Worm (Caenorhabditis elegans): Measurements from ENCODE around the gene T19C3.3.

Gene T19C3.3

DNA sequence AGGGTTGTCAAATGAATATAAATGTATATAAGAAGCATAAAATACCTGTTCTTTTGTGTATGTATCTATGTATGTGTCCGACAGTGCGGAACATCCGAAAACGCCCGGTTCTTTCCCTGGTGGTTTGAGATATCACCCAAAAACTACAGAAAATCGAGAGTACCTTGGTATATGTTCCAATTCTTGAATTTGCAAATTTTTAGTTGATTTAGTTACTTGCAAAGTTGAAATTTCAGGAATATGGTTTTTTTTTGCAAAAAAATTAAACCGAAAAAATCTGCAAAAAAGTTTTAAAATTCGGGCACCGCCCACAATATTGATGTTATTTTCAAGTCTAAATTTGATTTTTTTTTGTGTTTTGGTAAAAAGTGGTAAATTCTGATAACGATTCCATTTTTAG lies 3.1 kb upstream of the T19C3.3 start, which contains the start of gene T19C3.2:
TSS of gene T19C3.2 (minus strand) at position 101 of the 400 bp plus-strand sequence.
- TF ChIP-seq nhr-84 (tag; optimal IDR thresholded peaks at IDR 0.05) (no peak), efl-1 (optimal IDR thresholded peaks at IDR 0.05) (no peak), efl-1 (GFP tag; optimal IDR thresholded peaks at IDR 0.05 in 1 of 2) (no peak), ces-1 (GFP tag; optimal IDR thresholded peaks at IDR 0.05) (no peak), ceh-63 (GFP tag; optimal IDR thresholded peaks at IDR 0.05) (no peak), nhr-76 (tag; optimal IDR thresholded peaks at IDR 0.05) (no peak), dsc-1 (tag; optimal IDR thresholded peaks at IDR 0.05) (no peak), snu-23 (GFP tag; optimal IDR thresholded peaks at IDR 0.05) (no peak), sptf-1 (tag; optimal IDR thresholded peaks at IDR 0.05) (no peak), lir-3 (tag; optimal IDR thresholded peaks at IDR 0.05; ENCODE audit: poor library complexity) (no peak), egl-13 (tag; optimal IDR thresholded peaks at IDR 0.05) (no peak), tbx-2 (tag; optimal IDR thresholded peaks at IDR 0.05) (no peak), pqm-1 (tag; optimal IDR thresholded peaks at IDR 0.05) (no peak), ets-5 (GFP tag; IDR thresholded peaks at IDR 0.05) (no peak), C16A3.4 (tag; optimal IDR thresholded peaks at IDR 0.05) (no peak), ceh-90 (tag; optimal IDR thresholded peaks at IDR 0.05) (no peak), tlp-1 (tag; optimal IDR thresholded peaks at IDR 0.05) (no peak)

DNA sequence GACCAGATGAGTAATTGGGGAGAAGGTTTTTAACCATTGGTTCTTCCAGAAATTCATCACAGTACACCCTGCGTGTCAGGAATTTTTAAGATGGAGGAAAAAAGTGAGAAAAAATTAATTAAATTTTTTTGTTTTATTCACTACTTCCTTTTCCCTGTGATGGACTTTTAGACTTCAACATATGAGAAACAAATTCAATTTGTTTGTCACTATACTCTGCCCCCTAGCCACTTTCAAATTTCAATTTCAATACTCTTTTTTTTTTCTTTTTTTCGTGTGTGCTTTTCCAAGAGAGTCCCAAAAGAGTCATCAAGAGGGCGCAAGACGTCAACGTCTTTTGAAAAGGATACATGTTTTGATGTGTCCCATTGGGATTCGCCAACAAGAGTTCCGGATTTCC lies 1.6 kb downstream of the T19C3.3 start:
- TF ChIP-seq Y116A8C.19 (tag; optimal IDR thresholded peaks at IDR 0.05; ENCODE audit: borderline replicate concordance), result no peak
- no peak for TF ChIP-seq aha-1 (tag; optimal IDR thresholded peaks at IDR 0.05)
- no peak for TF ChIP-seq nhr-20 (tag; optimal IDR thresholded peaks at IDR 0.05)
- TF ChIP-seq ceh-63 (GFP tag; optimal IDR thresholded peaks at IDR 0.05), result no peak
- TF ChIP-seq nhr-85 (tag), result peak; percentile 55
- TF ChIP-seq C34B4.2 (tag; optimal IDR thresholded peaks at IDR 0.05), result no peak
- TF ChIP-seq fkh-4 (tag; optimal IDR thresholded peaks at IDR 0.05; ENCODE audit: borderline replicate concordance), result no peak
- TF ChIP-seq ets-5 (GFP tag; IDR thresholded peaks at IDR 0.05), result no peak
- no peak for TF ChIP-seq efl-1 (optimal IDR thresholded peaks at IDR 0.05)
- TF ChIP-seq efl-1 (GFP tag; optimal IDR thresholded peaks at IDR 0.05 in 1 of 2), result peak in 1 of 2 experiments; percentile 2
- TF ChIP-seq nhr-19 (GFP tag; conservative IDR thresholded peaks at IDR 0.05), result no peak
- no peak for TF ChIP-seq ama-1 (optimal IDR thresholded peaks at IDR 0.05)
- peak; percentile 21 for TF ChIP-seq ces-1 (GFP tag; optimal IDR thresholded peaks at IDR 0.05)
- no peak for TF ChIP-seq lin-15B (tag; optimal IDR thresholded peaks at IDR 0.05)
- TF ChIP-seq snu-23 (GFP tag; optimal IDR thresholded peaks at IDR 0.05), result no peak
- TF ChIP-seq nhr-47 (tag; optimal IDR thresholded peaks at IDR 0.05), result no peak
- TF ChIP-seq lin-14 (GFP tag; optimal IDR thresholded peaks at IDR 0.05), result peak; percentile 57
- no peak for TF ChIP-seq aly-2 (tag; optimal IDR thresholded peaks at IDR 0.05)

DNA sequence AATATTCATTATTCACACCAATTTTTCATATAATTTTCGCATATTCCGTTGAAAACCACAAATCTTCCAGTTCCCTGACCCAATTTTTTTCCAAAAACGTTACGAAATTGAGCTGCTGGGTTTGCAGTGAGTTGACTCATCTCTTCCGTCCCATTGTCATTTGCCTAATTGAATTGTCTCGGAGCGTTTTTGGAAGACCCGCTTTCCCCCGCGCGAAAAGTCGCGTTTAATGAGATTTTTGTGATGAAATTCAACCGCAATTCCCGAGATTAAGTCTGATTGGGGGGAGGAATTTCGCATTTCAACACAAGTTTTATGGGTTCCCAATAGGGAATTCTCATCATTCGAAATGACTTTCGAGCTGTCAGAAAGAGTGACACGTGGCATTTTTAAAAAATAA lies 2.4 kb downstream of the T19C3.3 start:
- TF ChIP-seq nhr-47 (tag; optimal IDR thresholded peaks at IDR 0.05) (no peak), lin-14 (GFP tag; optimal IDR thresholded peaks at IDR 0.05) (peak; percentile 53)

DNA sequence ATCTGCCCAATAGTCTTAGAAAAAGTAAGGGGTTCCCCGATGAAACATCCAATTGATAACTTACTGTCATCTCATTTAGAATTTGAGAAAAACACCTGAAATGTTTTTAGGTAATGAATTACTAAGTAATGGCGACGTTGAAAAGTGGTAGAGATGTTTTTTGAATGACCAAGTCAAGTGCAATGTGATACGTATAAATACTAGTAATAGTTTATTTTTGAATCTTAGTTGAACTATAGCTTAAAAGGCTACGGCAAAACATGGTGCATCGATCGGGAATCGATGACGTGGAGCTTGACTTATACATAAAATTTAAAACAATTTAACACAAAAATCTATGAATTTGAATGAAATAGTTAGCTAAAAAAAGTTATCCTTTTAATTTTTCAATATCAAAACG lies 4.8 kb downstream of the T19C3.3 start, which contains the start of gene best-17:
TSS of gene best-17 (minus strand) at position 101 of the 400 bp plus-strand sequence.
- TF ChIP-seq sup-37 (GFP tag; optimal IDR thresholded peaks at IDR 0.05) (no peak), blmp-1 (tag; optimal IDR thresholded peaks at IDR 0.05) (no peak), lir-3 (tag; optimal IDR thresholded peaks at IDR 0.05; ENCODE audit: poor library complexity) (no peak), unc-30 (tag; optimal IDR thresholded peaks at IDR 0.05) (no peak), irx-1 (tag; optimal IDR thresholded peaks at IDR 0.05) (no peak), lin-15B (tag; optimal IDR thresholded peaks at IDR 0.05) (no peak), elt-3 (tag; optimal IDR thresholded peaks at IDR 0.05) (no peak), lin-35 (GFP tag; optimal IDR thresholded peaks at IDR 0.05) (no peak)

DNA sequence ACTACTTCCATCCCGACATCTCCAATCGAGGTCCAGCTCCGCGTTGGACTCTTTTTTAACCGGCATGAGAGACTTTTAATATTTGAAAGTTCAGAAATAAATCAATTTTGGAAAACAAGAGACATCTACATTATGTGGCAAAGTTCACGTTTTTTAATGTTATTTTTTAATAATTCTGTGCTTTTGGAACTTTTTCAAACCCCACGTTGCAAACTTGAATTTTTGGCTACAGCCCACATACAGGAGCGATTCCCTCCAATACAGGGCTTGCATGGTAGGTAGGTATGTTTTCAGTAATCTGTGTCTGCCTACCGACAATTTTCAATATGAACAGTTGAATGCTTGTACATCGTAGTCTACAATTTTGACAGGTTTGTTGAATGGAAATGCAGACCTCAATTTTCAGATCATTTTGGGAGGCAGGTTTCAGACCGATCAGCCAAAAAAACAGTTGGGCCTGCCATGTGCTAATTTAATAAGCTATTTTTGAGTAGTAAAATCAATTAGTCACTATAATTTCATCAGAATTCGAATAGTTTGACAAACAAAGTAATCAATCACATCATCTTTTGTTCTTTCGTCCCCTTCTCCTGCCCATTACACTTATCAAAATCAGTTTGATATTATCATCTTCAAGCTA lies 8.8 kb downstream of the T19C3.3 start, which contains the start of the genes Y55B1AR.4 and ttr-7:
TSS of gene Y55B1AR.4 (minus strand) at position 101 of the 640 bp plus-strand sequence.
TSS of gene ttr-7 (plus strand) at position 590 of the 640 bp plus-strand sequence.
- TF ChIP-seq dpl-1 (GFP tag; optimal IDR thresholded peaks at IDR 0.05), result no peak
- TF ChIP-seq pax-3 (tag; optimal IDR thresholded peaks at IDR 0.05), result no peak
- TF ChIP-seq fos-1 (tag; optimal IDR thresholded peaks at IDR 0.05), result no peak
- no peak for TF ChIP-seq ceh-63 (GFP tag; optimal IDR thresholded peaks at IDR 0.05)
- TF ChIP-seq nhr-76 (tag; optimal IDR thresholded peaks at IDR 0.05), result no peak
- TF ChIP-seq efl-1 (optimal IDR thresholded peaks at IDR 0.05), result no peak
- TF ChIP-seq efl-1 (GFP tag; optimal IDR thresholded peaks at IDR 0.05 in 1 of 2), result no peak
- TF ChIP-seq unc-30 (tag; optimal IDR thresholded peaks at IDR 0.05), result no peak
- no peak for TF ChIP-seq jun-1 (tag; optimal IDR thresholded peaks at IDR 0.05)
- no peak for TF ChIP-seq nhr-12 (tag; optimal IDR thresholded peaks at IDR 0.05)
- TF ChIP-seq ceh-82 (tag; optimal IDR thresholded peaks at IDR 0.05), result no peak
- no peak for TF ChIP-seq nhr-47 (tag; optimal IDR thresholded peaks at IDR 0.05)
- TF ChIP-seq dsc-1 (tag; optimal IDR thresholded peaks at IDR 0.05), result no peak
- no peak for TF ChIP-seq hpl-2 (GFP tag; optimal IDR thresholded peaks at IDR 0.05)
- TF ChIP-seq ama-1 (optimal IDR thresholded peaks at IDR 0.05), result no peak
- TF ChIP-seq mdl-1 (tag; optimal IDR thresholded peaks at IDR 0.05), result no peak
- no peak for TF ChIP-seq F16B12.6 (tag; optimal IDR thresholded peaks at IDR 0.05)
- no peak for TF ChIP-seq C16A3.4 (tag; optimal IDR thresholded peaks at IDR 0.05)
- no peak for TF ChIP-seq lin-39 (tag; optimal IDR thresholded peaks at IDR 0.05)
